Comparison of ENCODE assay signal across 6 worm cellular contexts in the genomic region with DNA sequence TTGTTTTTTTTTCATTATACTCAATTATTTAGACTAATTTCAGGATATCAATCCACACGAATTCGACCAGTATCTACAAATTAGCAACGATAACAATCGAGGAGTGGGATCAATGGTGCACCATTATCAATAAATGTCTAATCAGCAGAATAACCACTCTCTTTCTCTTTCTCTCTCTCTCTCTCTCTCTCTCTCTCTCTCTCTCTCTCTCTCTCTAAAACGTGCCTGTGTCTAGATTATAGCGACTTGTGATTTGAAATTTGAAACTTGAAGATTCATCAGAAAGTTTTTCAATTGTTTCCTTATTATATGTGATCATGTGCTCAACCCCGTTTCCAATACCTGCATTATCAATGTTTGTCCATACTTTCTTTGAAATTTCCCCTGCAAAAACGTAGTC.
A peak's percentile ranks its signal among the peaks of the same experiment; 100 is the strongest.
TF ChIP-seq lines count a peak whose summit lies in the region.

No protein-coding gene starts in this region.

TF ChIP-seq in whole organism, L1 larva, 84 proteins besides CTCF, POLR2A, EP300 and RAD21 (continues in another document):
- no peak for TF ChIP-seq blmp-1 (tag; optimal IDR thresholded peaks at IDR 0.05; lab: Kevin White, UChicago)
- no peak for TF ChIP-seq dsc-1 (tag; optimal IDR thresholded peaks at IDR 0.05; lab: Kevin White, UChicago)
- no peak for TF ChIP-seq jun-1 (tag; optimal IDR thresholded peaks at IDR 0.05; lab: Kevin White, UChicago)
- TF ChIP-seq C34B4.2 (tag; optimal IDR thresholded peaks at IDR 0.05; lab: Kevin White, UChicago): no peak
- TF ChIP-seq pax-3 (tag; optimal IDR thresholded peaks at IDR 0.05; lab: Kevin White, UChicago): no peak
- peak in 1 of 2 experiments; percentile 36 for TF ChIP-seq lin-35 (GFP tag; optimal IDR thresholded peaks at IDR 0.05; lab: Kevin White, UChicago)
- no peak for TF ChIP-seq ceh-82 (tag; optimal IDR thresholded peaks at IDR 0.05; lab: Kevin White, UChicago)
- TF ChIP-seq rnt-1 (tag; optimal IDR thresholded peaks at IDR 0.05; lab: Kevin White, UChicago): no peak
- no peak for TF ChIP-seq ztf-11 (tag; optimal IDR thresholded peaks at IDR 0.05; lab: Kevin White, UChicago)
- TF ChIP-seq dpl-1 (GFP tag; optimal IDR thresholded peaks at IDR 0.05; lab: Kevin White, UChicago): no peak
- no peak for TF ChIP-seq lin-39 (tag; optimal IDR thresholded peaks at IDR 0.05; lab: Kevin White, UChicago)
- peak; percentile 92 for TF ChIP-seq elt-2 (tag; optimal IDR thresholded peaks at IDR 0.05; lab: Kevin White, UChicago)
- TF ChIP-seq zip-4 (GFP tag; optimal IDR thresholded peaks at IDR 0.05; lab: Kevin White, UChicago): no peak
- no peak for TF ChIP-seq efl-1 (optimal IDR thresholded peaks at IDR 0.05; lab: Kevin White, UChicago)
- TF ChIP-seq efl-1 (GFP tag; optimal IDR thresholded peaks at IDR 0.05 in 1 of 2; lab: Kevin White, UChicago): peak in 1 of 2 experiments; percentile 26

TF ChIP-seq in whole organism, L2 larva, 48 proteins besides CTCF, POLR2A, EP300 and RAD21:
- no peak for TF ChIP-seq nhr-12 (tag; optimal IDR thresholded peaks at IDR 0.05; lab: Kevin White, UChicago)
- TF ChIP-seq sma-9 (GFP tag; optimal IDR thresholded peaks at IDR 0.05; lab: Kevin White, UChicago): peak; percentile 56
- no peak for TF ChIP-seq sma-9 (tag; optimal IDR thresholded peaks at IDR 0.05; lab: Kevin White, UChicago)

TF ChIP-seq in whole organism, L3 larva, 47 proteins besides CTCF, POLR2A, EP300 and RAD21:
- TF ChIP-seq tbx-2 (tag; optimal IDR thresholded peaks at IDR 0.05; lab: Kevin White, UChicago): no peak
- TF ChIP-seq nhr-12 (tag; optimal IDR thresholded peaks at IDR 0.05; lab: Kevin White, UChicago): no peak
- TF ChIP-seq sea-2 (GFP tag; optimal IDR thresholded peaks at IDR 0.05; lab: Kevin White, UChicago): no peak
- TF ChIP-seq ceh-28 (tag; optimal IDR thresholded peaks at IDR 0.05; lab: Kevin White, UChicago): no peak
- TF ChIP-seq fkh-2 (tag; optimal IDR thresholded peaks at IDR 0.05; lab: Kevin White, UChicago): no peak
- peak; percentile 60 for TF ChIP-seq pqm-1 (tag; optimal IDR thresholded peaks at IDR 0.05; lab: Kevin White, UChicago)
- no peak for TF ChIP-seq egl-5 (tag; optimal IDR thresholded peaks at IDR 0.05; lab: Kevin White, UChicago)
- TF ChIP-seq lin-15B (tag; optimal IDR thresholded peaks at IDR 0.05; lab: Kevin White, UChicago): no peak
- TF ChIP-seq elt-2 (tag; optimal IDR thresholded peaks at IDR 0.05; lab: Kevin White, UChicago): peak; percentile 82
- no peak for TF ChIP-seq jun-1 (tag; optimal IDR thresholded peaks at IDR 0.05; lab: Kevin White, UChicago)
- no peak for TF ChIP-seq mdl-1 (tag; optimal IDR thresholded peaks at IDR 0.05; lab: Kevin White, UChicago)
- no peak for TF ChIP-seq nhr-23 (tag; optimal IDR thresholded peaks at IDR 0.05; lab: Kevin White, UChicago)
- TF ChIP-seq eor-1 (tag; optimal IDR thresholded peaks at IDR 0.05; lab: Kevin White, UChicago): no peak
- no peak for TF ChIP-seq ztf-11 (tag; optimal IDR thresholded peaks at IDR 0.05; lab: Kevin White, UChicago)
- TF ChIP-seq fos-1 (tag; optimal IDR thresholded peaks at IDR 0.05; lab: Kevin White, UChicago): no peak

TF ChIP-seq in whole organism, L4 larva, 104 proteins besides CTCF, POLR2A, EP300 and RAD21 (continues in another document):
- peak; percentile 32 for TF ChIP-seq dmd-6 (GFP tag; IDR thresholded peaks at IDR 0.05; lab: Robert Waterston, UW)
- TF ChIP-seq lin-1 (GFP tag; IDR thresholded peaks at IDR 0.05; lab: Robert Waterston, UW): 0 out of 2 replicates have a peak, but pooled peaks have one; percentile 21
- no peak for TF ChIP-seq hif-1 (tag; optimal IDR thresholded peaks at IDR 0.05; lab: Kevin White, UChicago)
- TF ChIP-seq mep-1 (tag; optimal IDR thresholded peaks at IDR 0.05; lab: Kevin White, UChicago): no peak
- peak; percentile 68 for TF ChIP-seq dve-1 (tag; optimal IDR thresholded peaks at IDR 0.05; lab: Kevin White, UChicago; ENCODE audit: insufficient read depth)
- no peak for TF ChIP-seq daf-8 (GFP tag; IDR thresholded peaks at IDR 0.05; lab: Robert Waterston, UW)
- no peak for TF ChIP-seq nhr-102 (tag; optimal IDR thresholded peaks at IDR 0.05; lab: Kevin White, UChicago)
- no peak for TF ChIP-seq zip-11 (GFP tag; IDR thresholded peaks at IDR 0.05; lab: Robert Waterston, UW)
- TF ChIP-seq duxl-1 (tag; optimal IDR thresholded peaks at IDR 0.05; lab: Kevin White, UChicago; ENCODE audit: poor library complexity): no peak
- no peak for TF ChIP-seq mxl-2 (GFP tag; conservative IDR thresholded peaks at IDR 0.05; lab: Robert Waterston, UW)
- no peak for TF ChIP-seq R02D3.7 (tag; optimal IDR thresholded peaks at IDR 0.05; lab: Kevin White, UChicago)
- peak; percentile 43 for TF ChIP-seq hlh-30 (tag; optimal IDR thresholded peaks at IDR 0.05; lab: Kevin White, UChicago; ENCODE audit: insufficient read depth)
- peak; percentile 32 for TF ChIP-seq pqm-1 (tag; optimal IDR thresholded peaks at IDR 0.05; lab: Kevin White, UChicago)
- TF ChIP-seq F44E2.7 (GFP tag; IDR thresholded peaks at IDR 0.05; lab: Robert Waterston, UW): no peak
- peak in 1 of 2 experiments; percentile 44 for TF ChIP-seq unc-62 (GFP tag; optimal IDR thresholded peaks at IDR 0.05 in 1 of 2; lab: Kevin White, UChicago)
- no peak for TF ChIP-seq unc-62 (tag; optimal IDR thresholded peaks at IDR 0.05; lab: Kevin White, UChicago)
- no peak for TF ChIP-seq daf-19 (GFP tag; conservative IDR thresholded peaks at IDR 0.05; lab: Robert Waterston, UW)
- TF ChIP-seq zfp-2 (tag; optimal IDR thresholded peaks at IDR 0.05; lab: Kevin White, UChicago): no peak

TF ChIP-seq in whole organism, late embryonic, 69 proteins besides CTCF, POLR2A, EP300 and RAD21:
- peak; percentile 78 for TF ChIP-seq elt-2 (tag; optimal IDR thresholded peaks at IDR 0.05; lab: Kevin White, UChicago)
- no peak for TF ChIP-seq K09A11.1 (tag; optimal IDR thresholded peaks at IDR 0.05; lab: Kevin White, UChicago; ENCODE audit: insufficient read depth)

TF ChIP-seq in whole organism, young adult, 124 proteins besides CTCF, POLR2A, EP300 and RAD21:
- no peak for TF ChIP-seq lag-1 (GFP tag; IDR thresholded peaks at IDR 0.05; lab: Robert Waterston, UW)
- no peak for TF ChIP-seq nfyb-1 (GFP tag; IDR thresholded peaks at IDR 0.05; lab: Robert Waterston, UW)
- TF ChIP-seq attf-6 (GFP tag; IDR thresholded peaks at IDR 0.05; lab: Robert Waterston, UW): no peak
- no peak for TF ChIP-seq ceh-91 (GFP tag; IDR thresholded peaks at IDR 0.05; lab: Robert Waterston, UW)
- no peak for TF ChIP-seq dox-1 (GFP tag; IDR thresholded peaks at IDR 0.05; lab: Robert Waterston, UW)
- no peak for TF ChIP-seq cebp-1 (GFP tag; IDR thresholded peaks at IDR 0.05; lab: Robert Waterston, UW)
- peak; percentile 11 for TF ChIP-seq cebp-1 (tag; optimal IDR thresholded peaks at IDR 0.05; lab: Kevin White, UChicago)
- TF ChIP-seq nhr-80 (tag; optimal IDR thresholded peaks at IDR 0.05; lab: Kevin White, UChicago): peak; percentile 46
- no peak for TF ChIP-seq tbp1 (GFP tag; optimal IDR thresholded peaks at IDR 0.05; lab: Kevin White, UChicago)
- TF ChIP-seq lin-26 (GFP tag; IDR thresholded peaks at IDR 0.05; lab: Robert Waterston, UW): no peak
